Worm (Caenorhabditis elegans) whole organism, midembryonic: Measurements from ENCODE around the gene C50F7.9.

Experiments
- T22C8.4 ChIP-seq: fragments of 200-800 bp; sonication (Bioruptor generic); IDR thresholded peaks from 2 replicates; pipeline ENCODE4 v1.3.6; 2022; ENCODE audit warnings: missing genetic modification characterization, missing compliant biosample characterization
- klf-2 ChIP-seq: fragments of 200-800 bp; sonication (Bioruptor generic); conservative IDR thresholded peaks from 2 replicates; pipeline ENCODE4 v1.3.6; 2022; ENCODE audit warnings: missing genetic modification reagents, missing genetic modification characterization, missing compliant biosample characterization
- ref-1 ChIP-seq: fragments of 200-800 bp; sonication (Bioruptor generic); conservative IDR thresholded peaks from 2 replicates; pipeline ENCODE4 v1.3.6; 2022; ENCODE audit warnings: missing genetic modification reagents, missing genetic modification characterization, missing compliant biosample characterization
- ztf-29 ChIP-seq: fragments of 200-800 bp; sonication (Bioruptor generic); IDR thresholded peaks from 2 replicates; pipeline ENCODE4 v1.3.6; 2022; ENCODE audit warnings: missing genetic modification reagents, missing genetic modification characterization, missing compliant biosample characterization

ce11 chrIV:7736616-7737015, 4.8 kb upstream of the C50F7.9 start:
- TF ChIP-seq T22C8.4 (GFP tag; lab: Robert Waterston, UW) (no peak), ztf-29 (GFP tag; lab: Robert Waterston, UW) (no peak), klf-2 (GFP tag; lab: Robert Waterston, UW) (no peak), ref-1 (no peak)
